Worm (Caenorhabditis elegans) whole organism, L3 larva: ENCODE data around the gene clp-6.

Experiments used
- ceh-82 ChIP-seq: fragments of 150-350 bp; optimal IDR thresholded peaks from 2 replicates; lab custom pipeline; 2014; ENCODE audit warnings: missing biosample characterization, missing genetic modification characterization
- ceh-9 ChIP-seq: sonication (generic microtip); optimal IDR thresholded peaks from 2 replicates; lab custom pipeline; 2018; ENCODE audit warnings: missing biosample characterization, missing genetic modification characterization
- egl-27 ChIP-seq: sonication (generic microtip); optimal IDR thresholded peaks from 4 replicates; lab custom pipeline; 2017; ENCODE audit warnings: missing biosample characterization, missing genetic modification reagents, missing genetic modification characterization
- lin-39 ChIP-seq: fragments of 150-350 bp; optimal IDR thresholded peaks from 2 replicates; lab custom pipeline; 2018; ENCODE audit warnings: missing biosample characterization, missing genetic modification reagents, missing genetic modification characterization
- mdl-1 ChIP-seq: fragments of 150-350 bp; optimal IDR thresholded peaks from 2 replicates; lab custom pipeline; 2014; ENCODE audit warnings: missing biosample characterization, missing genetic modification characterization
- nfya-1 ChIP-seq: sonication (generic microtip); optimal IDR thresholded peaks from 2 replicates; lab custom pipeline; 2017; ENCODE audit warnings: missing genetic modification characterization, mild to moderate bottlenecking, missing compliant biosample characterization, antibody characterized with exemption, moderate library complexity; ENCODE audit not compliant: insufficient read depth
- nhr-237 ChIP-seq: fragments of 150-350 bp; optimal IDR thresholded peaks from 2 replicates; lab custom pipeline; 2014; ENCODE audit warnings: missing biosample characterization, missing genetic modification characterization
- pqm-1 ChIP-seq: fragments of 150-350 bp; optimal IDR thresholded peaks from 2 replicates; lab custom pipeline; 2017; ENCODE audit warnings: missing biosample characterization, missing genetic modification characterization, inconsistent platforms
- snpc-4 ChIP-seq: fragments of 150-350 bp; optimal IDR thresholded peaks from 2 replicates; lab custom pipeline; 2014; ENCODE audit warnings: missing biosample characterization, missing genetic modification characterization
- tbx-2 ChIP-seq: sonication (generic microtip); optimal IDR thresholded peaks from 2 replicates; lab custom pipeline; 2016; ENCODE audit warnings: mild to moderate bottlenecking, missing genetic modification characterization, missing compliant biosample characterization
- unc-39 ChIP-seq: sonication (generic microtip); optimal IDR thresholded peaks from 4 replicates; lab custom pipeline; 2017; ENCODE audit warnings: missing biosample characterization, missing genetic modification characterization
- unc-62 ChIP-seq: fragments of 150-350 bp; sonication (generic microtip); optimal IDR thresholded peaks from 4 replicates; lab custom pipeline; 2014; ENCODE audit warnings: missing biosample characterization, missing genetic modification reagents, missing genetic modification characterization

DNA sequence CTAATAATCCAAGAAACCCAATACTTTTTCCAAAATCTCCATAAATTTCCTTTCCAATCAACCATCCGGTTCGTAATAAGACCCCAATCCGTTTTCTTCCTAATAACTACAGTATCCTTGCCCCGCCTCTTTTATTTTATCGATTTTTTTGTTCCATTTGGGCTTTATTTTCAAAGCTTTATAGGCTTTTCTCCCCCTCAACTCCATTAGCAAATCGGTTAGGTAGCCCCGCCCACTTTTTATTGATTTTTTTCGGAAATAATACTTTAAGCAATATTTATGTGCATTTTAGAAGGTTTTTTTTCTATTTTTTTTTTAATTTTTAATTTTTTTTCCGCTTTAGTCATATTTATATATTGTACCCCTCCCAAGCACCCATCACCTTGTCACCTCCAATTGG, 34.8 kb downstream of the clp-6 start:
- no peak for TF ChIP-seq ceh-82
- no peak for TF ChIP-seq mdl-1 (tag; lab: Kevin White, UChicago)
- TF ChIP-seq pqm-1 (tag; lab: Kevin White, UChicago), result no peak
- TF ChIP-seq unc-39 (tag; lab: Kevin White, UChicago), result no peak
- no peak for TF ChIP-seq tbx-2 (tag; lab: Kevin White, UChicago)
- TF ChIP-seq nfya-1 (tag; lab: Kevin White, UChicago), result no peak
- no peak for TF ChIP-seq egl-27
- TF ChIP-seq nhr-237 (tag; lab: Kevin White, UChicago), result no peak
- TF ChIP-seq lin-39 (tag; lab: Kevin White, UChicago), result no peak
- no peak for TF ChIP-seq ceh-9 (tag; lab: Kevin White, UChicago)
- no peak for TF ChIP-seq snpc-4 (tag; lab: Kevin White, UChicago)
- no peak for TF ChIP-seq unc-62 (GFP tag; lab: Kevin White, UChicago)
